Worm (Caenorhabditis elegans): ENCODE results near the gene lgc-10.

The lgc-10 gene

DNA sequence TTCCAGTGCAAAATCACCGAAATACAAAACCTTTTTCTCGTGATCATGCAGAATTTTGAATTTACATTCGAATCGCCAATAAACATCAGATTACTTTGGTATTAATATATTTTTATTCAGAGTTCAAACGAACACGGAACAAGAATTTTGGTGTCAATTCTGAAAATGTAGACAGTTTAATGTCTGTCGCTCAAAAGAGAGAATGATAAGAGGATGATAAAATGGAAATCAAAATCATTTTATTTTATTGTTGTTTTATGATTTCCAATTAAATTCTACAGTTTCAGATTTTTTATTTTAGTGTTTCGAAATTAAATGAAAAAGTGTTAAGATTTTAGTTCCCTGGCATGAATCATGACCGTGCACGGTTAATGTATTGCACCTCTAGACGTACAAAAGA, 25.0 kb downstream of the lgc-10 start:
- TF ChIP-seq odd-2 (tag; optimal IDR thresholded peaks at IDR 0.05) (no peak), hlh-30 (tag; optimal IDR thresholded peaks at IDR 0.05; ENCODE audit: insufficient read depth) (no peak), npax-4 (tag; optimal IDR thresholded peaks at IDR 0.05) (no peak), eyg-1 (tag; optimal IDR thresholded peaks at IDR 0.05) (no peak), rnt-1 (tag; optimal IDR thresholded peaks at IDR 0.05) (no peak), tbx-7 (tag; optimal IDR thresholded peaks at IDR 0.05) (no peak), F13H6.1 (tag; optimal IDR thresholded peaks at IDR 0.05) (no peak)

DNA sequence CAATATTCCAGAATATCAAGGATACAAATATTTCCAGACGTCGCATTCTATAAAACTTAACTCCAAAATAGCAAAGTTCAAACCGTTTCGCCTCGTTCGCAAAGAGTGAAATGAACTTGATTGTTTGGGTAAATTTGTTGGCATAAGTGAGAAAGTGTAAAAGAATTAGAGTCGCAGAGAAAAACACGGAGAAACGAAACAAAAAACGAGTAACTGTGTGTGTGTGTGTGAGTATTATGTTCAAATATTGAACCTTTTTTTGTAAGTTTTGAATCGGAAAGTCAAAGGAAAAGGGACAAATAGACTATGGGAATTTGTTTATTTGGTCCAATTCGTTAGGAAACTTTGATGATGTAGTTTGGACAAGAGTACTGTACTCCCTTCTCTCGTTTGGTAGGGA, 25.8 kb downstream of the lgc-10 start, which contains the start of gene acp-7:
Gene acp-7 (minus strand): TSS at position 101 of the 400 bp plus-strand sequence.
- no peak for TF ChIP-seq tbx-2 (tag; optimal IDR thresholded peaks at IDR 0.05)
- no peak for TF ChIP-seq hlh-6 (tag; optimal IDR thresholded peaks at IDR 0.05)
- no peak for TF ChIP-seq hlh-15 (tag; optimal IDR thresholded peaks at IDR 0.05)
- no peak for TF ChIP-seq pag-3 (tag; optimal IDR thresholded peaks at IDR 0.05; ENCODE audit: borderline replicate concordance)
- TF ChIP-seq mec-3 (tag; optimal IDR thresholded peaks at IDR 0.05; ENCODE audit: borderline replicate concordance), result no peak
- no peak for TF ChIP-seq ceh-19 (GFP tag; optimal IDR thresholded peaks at IDR 0.05)
- no peak for TF ChIP-seq K02D7.2 (tag; optimal IDR thresholded peaks at IDR 0.05)
- no peak for TF ChIP-seq F13H6.1 (tag; optimal IDR thresholded peaks at IDR 0.05)
- TF ChIP-seq Y22D7AL.16 (tag; optimal IDR thresholded peaks at IDR 0.05), result no peak
- no peak for TF ChIP-seq hlh-13 (GFP tag; optimal IDR thresholded peaks at IDR 0.05)
- TF ChIP-seq fkh-10 (GFP tag; optimal IDR thresholded peaks at IDR 0.05), result no peak
- TF ChIP-seq ceh-9 (tag; optimal IDR thresholded peaks at IDR 0.05), result no peak
- TF ChIP-seq nfya-1 (tag; optimal IDR thresholded peaks at IDR 0.05), result no peak
- TF ChIP-seq ceh-14 (tag; optimal IDR thresholded peaks at IDR 0.05), result no peak
- no peak for TF ChIP-seq ztf-16 (tag; optimal IDR thresholded peaks at IDR 0.05)
- no peak for TF ChIP-seq gmeb-2 (tag; optimal IDR thresholded peaks at IDR 0.05)
- no peak for TF ChIP-seq sox-4 (tag; optimal IDR thresholded peaks at IDR 0.05)
- no peak for TF ChIP-seq hlh-30 (tag; optimal IDR thresholded peaks at IDR 0.05; ENCODE audit: insufficient read depth)

DNA sequence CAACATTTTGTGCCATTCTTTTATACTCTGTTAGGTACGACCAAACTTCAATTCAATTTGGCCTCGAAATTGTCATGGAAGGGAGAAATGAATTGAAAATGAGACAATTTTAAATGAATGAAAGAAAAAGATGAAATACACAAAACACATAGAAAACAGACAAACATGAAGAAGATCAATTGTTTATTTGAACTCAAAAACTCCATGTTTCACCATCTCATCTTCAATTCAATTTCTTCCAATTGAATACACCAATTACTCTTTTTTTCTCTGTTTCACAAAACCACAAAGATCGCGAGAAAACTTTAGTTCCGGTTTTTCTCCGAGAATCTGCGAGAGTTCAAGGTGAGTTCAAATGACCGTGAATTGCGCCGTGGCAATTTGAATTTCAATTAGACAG, 30.1 kb downstream of the lgc-10 start:
- TF ChIP-seq ceh-2 (tag; optimal IDR thresholded peaks at IDR 0.05) (no peak), lin-11 (tag; optimal IDR thresholded peaks at IDR 0.05) (no peak), tbx-2 (tag; optimal IDR thresholded peaks at IDR 0.05) (no peak)

DNA sequence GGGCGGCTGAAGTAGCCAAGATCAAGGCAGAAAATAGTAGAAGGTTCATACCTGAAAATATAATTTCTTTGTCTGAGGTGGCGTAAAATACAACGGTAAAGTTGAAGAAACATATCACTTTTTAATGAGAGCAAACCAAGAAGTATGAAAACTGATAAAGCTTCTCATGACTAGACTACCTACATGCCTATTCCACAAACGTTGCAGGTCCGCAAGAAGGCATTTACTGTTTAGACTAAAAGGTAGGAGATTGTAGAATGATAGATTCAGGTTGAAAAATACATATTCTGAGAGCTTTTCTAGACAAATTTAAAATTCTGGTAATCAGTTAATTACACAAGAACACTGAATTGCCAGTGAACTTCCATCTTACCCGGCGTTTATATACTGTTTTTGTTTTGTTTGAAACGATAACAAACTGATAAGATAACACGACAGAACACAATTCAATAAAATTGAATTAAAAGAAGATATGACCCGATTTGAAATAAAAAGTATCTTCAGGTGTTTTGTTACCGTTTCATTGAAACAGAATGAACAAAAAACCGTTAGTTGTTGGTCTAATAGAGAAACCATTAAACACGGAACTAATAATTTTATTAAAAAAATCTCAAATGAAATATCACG, 31.2 kb downstream of the lgc-10 start, which contains the start of gene acp-6:
Gene acp-6 (minus strand): TSS at position 51 of the 627 bp plus-strand sequence.
- TF ChIP-seq sox-4 (tag; optimal IDR thresholded peaks at IDR 0.05), result no peak
- TF ChIP-seq K09A11.1 (tag; optimal IDR thresholded peaks at IDR 0.05; ENCODE audit: insufficient read depth), result no peak
- no peak for TF ChIP-seq ref-2 (tag; optimal IDR thresholded peaks at IDR 0.05)
- no peak for TF ChIP-seq tbx-2 (tag; optimal IDR thresholded peaks at IDR 0.05)
- no peak for TF ChIP-seq ztf-16 (tag; optimal IDR thresholded peaks at IDR 0.05)
- no peak for TF ChIP-seq pax-1 (tag; optimal IDR thresholded peaks at IDR 0.05)
- no peak for TF ChIP-seq ceh-48 (tag; optimal IDR thresholded peaks at IDR 0.05)
- no peak for TF ChIP-seq pqm-1 (tag; optimal IDR thresholded peaks at IDR 0.05)
- TF ChIP-seq ceh-30 (tag; optimal IDR thresholded peaks at IDR 0.05), result no peak

DNA sequence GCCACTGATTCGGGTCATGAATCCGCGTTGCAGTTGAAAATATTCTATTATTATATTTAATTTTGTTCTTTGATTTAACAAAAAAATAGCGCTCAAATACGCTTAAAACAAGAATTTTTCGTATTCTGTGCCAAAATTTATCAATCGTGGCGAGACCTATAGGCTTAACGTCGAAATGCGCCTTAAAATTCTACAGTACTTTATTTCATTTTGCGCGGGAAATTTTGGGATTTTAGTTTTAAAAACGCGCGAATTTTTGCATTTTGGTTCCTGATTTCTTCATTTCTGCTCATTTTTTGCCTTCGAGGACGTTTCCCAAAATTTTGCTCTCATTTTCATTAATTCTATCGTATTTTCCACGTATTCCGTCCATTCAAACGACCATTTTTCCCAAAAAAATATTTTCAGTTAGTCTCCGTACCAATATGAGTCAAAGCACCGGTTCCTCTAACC, 36.2 kb downstream of the lgc-10 start, which contains the start of gene puf-11:
Gene puf-11 (plus strand): TSS at position 403 of the 453 bp plus-strand sequence.
- no peak for TF ChIP-seq nfya-1 (tag; optimal IDR thresholded peaks at IDR 0.05)

DNA sequence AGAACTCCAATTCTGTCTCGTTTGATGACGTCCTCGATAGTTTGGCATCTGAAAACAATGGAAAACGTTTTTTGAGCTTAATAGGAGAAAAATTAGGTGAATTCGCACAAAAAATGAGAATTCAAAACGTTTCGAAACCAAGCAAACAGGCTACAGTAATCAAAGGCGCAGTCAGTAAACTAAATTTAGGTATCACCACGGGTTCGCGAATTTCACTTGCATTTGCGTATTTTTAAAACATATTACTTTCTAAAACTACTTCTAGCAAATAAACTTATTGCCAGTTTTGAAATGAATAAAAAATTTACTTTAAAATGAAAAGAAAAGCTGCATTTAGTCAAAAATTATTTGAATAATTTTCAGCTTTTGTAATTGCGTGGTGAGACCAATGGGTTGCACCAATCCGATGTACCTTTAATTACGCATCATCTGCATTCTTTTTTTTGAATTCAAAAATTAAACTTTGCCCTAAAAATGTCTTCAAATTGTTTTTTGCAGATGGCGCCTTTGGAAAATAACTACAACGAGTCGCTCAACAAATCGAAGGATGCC, 38.3 kb downstream of the lgc-10 start, which contains the start of the genes Y73B6BL.23 and htp-2:
Gene Y73B6BL.23 (minus strand): TSS at position 51 of the 552 bp plus-strand sequence.
Gene htp-2 (plus strand): TSS at position 492 of the 552 bp plus-strand sequence.
- TF ChIP-seq sox-2 (GFP tag; IDR thresholded peaks at IDR 0.05), result no peak
- no peak for TF ChIP-seq elt-4 (tag; optimal IDR thresholded peaks at IDR 0.05)
- no peak for TF ChIP-seq fax-1 (tag; optimal IDR thresholded peaks at IDR 0.05)
- TF ChIP-seq gmeb-2 (tag; optimal IDR thresholded peaks at IDR 0.05), result no peak
- no peak for TF ChIP-seq ceh-31 (tag; optimal IDR thresholded peaks at IDR 0.05)
- TF ChIP-seq madf-2 (tag; optimal IDR thresholded peaks at IDR 0.05), result no peak
- TF ChIP-seq hlh-13 (GFP tag; optimal IDR thresholded peaks at IDR 0.05), result no peak
- TF ChIP-seq ceh-45 (GFP tag; IDR thresholded peaks at IDR 0.05), result no peak
- no peak for TF ChIP-seq ztf-16 (tag; optimal IDR thresholded peaks at IDR 0.05)
- TF ChIP-seq npax-4 (tag; optimal IDR thresholded peaks at IDR 0.05), result no peak
- TF ChIP-seq rnt-1 (tag; optimal IDR thresholded peaks at IDR 0.05), result no peak
- no peak for TF ChIP-seq tbx-2 (tag; optimal IDR thresholded peaks at IDR 0.05)

Data from whole organism, late embryonic.